Worm (Caenorhabditis elegans): ENCODE results near the gene srx-80.

ce11 chrV:11621276-11621675 lies 27.7 kb downstream of the srx-80 start:
- TF ChIP-seq nhr-48 (tag; optimal IDR thresholded peaks at IDR 0.05) (no peak), nhr-237 (tag; optimal IDR thresholded peaks at IDR 0.05) (no peak), ztf-11 (tag; optimal IDR thresholded peaks at IDR 0.05) (no peak), R02D3.7 (tag; optimal IDR thresholded peaks at IDR 0.05) (no peak), nhr-6 (tag; optimal IDR thresholded peaks at IDR 0.05) (no peak), unc-62 (GFP tag; optimal IDR thresholded peaks at IDR 0.05 in 1 of 2) (peak in 1 of 2 experiments; percentile 99), unc-62 (tag; optimal IDR thresholded peaks at IDR 0.05) (no peak), ztf-7 (tag; optimal IDR thresholded peaks at IDR 0.05) (no peak), hlh-30 (tag; optimal IDR thresholded peaks at IDR 0.05; ENCODE audit: insufficient read depth) (peak; percentile 1), ama-1 (optimal IDR thresholded peaks at IDR 0.05) (no peak), lin-15B (tag; optimal IDR thresholded peaks at IDR 0.05) (no peak), daf-16 (GFP tag; optimal IDR thresholded peaks at IDR 0.05) (no peak), daf-16 (tag; optimal IDR thresholded peaks at IDR 0.05) (no peak), lin-39 (tag; optimal IDR thresholded peaks at IDR 0.05) (no peak), fos-1 (tag; optimal IDR thresholded peaks at IDR 0.05) (no peak), nhr-41 (GFP tag; IDR thresholded peaks at IDR 0.05) (no peak)
